Worm (Caenorhabditis elegans) whole organism, L4 larva: ENCODE measurements around the gene D1025.10.

Source experiments
- attf-4 ChIP-seq: sonication (generic microtip); optimal IDR thresholded peaks from 3 replicates; lab custom pipeline; 2017; ENCODE audit warnings: missing biosample characterization, missing genetic modification characterization
- ceh-28 ChIP-seq: fragments of 150-350 bp; optimal IDR thresholded peaks from 2 replicates; lab custom pipeline; 2014; ENCODE audit warnings: missing biosample characterization, missing genetic modification reagents, missing genetic modification characterization
- ces-1 ChIP-seq: fragments of 150-350 bp; sonication (generic microtip); optimal IDR thresholded peaks from 4 replicates; lab custom pipeline; 2014; ENCODE audit warnings: missing biosample characterization, missing genetic modification reagents, missing genetic modification characterization
- daf-12 ChIP-seq: fragments of 150-350 bp; optimal IDR thresholded peaks from 2 replicates; lab custom pipeline; 2014; ENCODE audit warnings: missing biosample characterization, missing genetic modification reagents, missing genetic modification characterization
- jun-1 ChIP-seq: fragments of 150-350 bp; optimal IDR thresholded peaks from 2 replicates; lab custom pipeline; 2014; ENCODE audit warnings: missing biosample characterization, missing genetic modification reagents, missing genetic modification characterization
- lin-13 ChIP-seq: fragments of 150-350 bp; optimal IDR thresholded peaks from 2 replicates; lab custom pipeline; 2014; ENCODE audit warnings: missing biosample characterization, missing genetic modification reagents, missing genetic modification characterization
- mdl-1 ChIP-seq, 2 experiments: fragments of 150-350 bp in 1 of 2; sonication (generic microtip) in 1 of 2; optimal IDR thresholded peaks; 2 replicates each; lab custom pipeline; 2014 to 2017; ENCODE audit warnings: missing biosample characterization in 2 of 2, missing genetic modification characterization in 2 of 2
- nhr-25 ChIP-seq: sonication (generic microtip); optimal IDR thresholded peaks from 2 replicates; lab custom pipeline; 2017; ENCODE audit warnings: missing genetic modification characterization, mild to moderate bottlenecking, missing compliant biosample characterization, antibody characterized with exemption, moderate library complexity, borderline replicate concordance; ENCODE audit not compliant: insufficient read depth
- saeg-2 ChIP-seq: fragments of 200-800 bp; sonication (Bioruptor generic); IDR thresholded peaks from 2 replicates; pipeline ENCODE4 v1.3.6; 2022; ENCODE audit warnings: missing genetic modification reagents, missing genetic modification characterization, missing compliant biosample characterization
- snpc-4 ChIP-seq: fragments of 150-350 bp; optimal IDR thresholded peaks from 2 replicates; lab custom pipeline; 2014; ENCODE audit warnings: missing biosample characterization, missing genetic modification characterization
- zag-1 ChIP-seq: fragments of 150-350 bp; optimal IDR thresholded peaks from 2 replicates; lab custom pipeline; 2014; ENCODE audit warnings: missing biosample characterization, missing genetic modification characterization

- TF ChIP-seq snpc-4 (tag; lab: Kevin White, UChicago) (no peak), ceh-28 (tag; lab: Kevin White, UChicago) (no peak), saeg-2 (GFP tag; lab: Robert Waterston, UW) (no peak), ces-1 (GFP tag; lab: Kevin White, UChicago) (no peak), jun-1 (no peak), daf-12 (tag; lab: Kevin White, UChicago) (no peak), nhr-25 (tag; lab: Kevin White, UChicago) (no peak), attf-4 (no peak), zag-1 (tag; lab: Kevin White, UChicago) (no peak), mdl-1 (tag; optimal IDR thresholded peaks at IDR 0.05; lab: Kevin White, UChicago) (peak in 1 of 2 experiments; percentile 9), lin-13 (no peak)
These were observed 25.6 kb upstream of the D1025.10 start for ce11 chrX:14491103-14491502.
